Worm (Caenorhabditis elegans): Measurements from ENCODE around the gene W09C2.7.

DNA sequence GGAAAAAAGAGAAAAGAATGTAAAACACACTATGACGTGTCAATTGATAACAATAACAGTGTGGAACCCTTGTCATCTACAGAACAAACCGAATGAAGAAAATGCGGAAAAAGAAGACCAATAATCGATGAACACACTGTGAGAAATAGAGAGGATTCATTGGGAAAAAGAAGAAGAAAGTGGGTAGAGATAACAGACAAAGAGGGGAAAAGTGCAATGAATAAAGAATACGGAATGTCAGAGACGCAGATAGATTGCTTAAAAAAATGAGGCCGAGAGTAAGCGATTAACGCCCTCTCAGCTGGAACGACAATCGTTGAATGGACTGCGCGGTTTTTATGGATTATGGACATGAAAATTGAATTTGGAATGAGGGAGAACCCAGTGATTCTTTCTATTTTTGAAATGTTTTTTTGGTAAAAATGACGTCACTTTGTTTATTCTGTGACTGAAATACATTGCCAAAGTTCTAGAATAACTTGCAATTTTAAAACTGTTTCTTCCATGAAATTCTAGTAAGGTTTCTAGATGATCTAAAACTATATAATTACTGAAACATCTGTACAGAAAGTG is 25.7 kb upstream of the W09C2.7 start, which contains the start of gene amph-1:
- TF ChIP-seq dpl-1 (GFP tag; optimal IDR thresholded peaks at IDR 0.05), result no peak
- peak; percentile 11 for TF ChIP-seq nhr-11 (tag; optimal IDR thresholded peaks at IDR 0.05)
- no peak for TF ChIP-seq ama-1 (optimal IDR thresholded peaks at IDR 0.05)
- no peak for TF ChIP-seq gei-8 (GFP tag; optimal IDR thresholded peaks at IDR 0.05)

Measured in whole organism, L4 larva.